Worm (Caenorhabditis elegans) whole organism, young adult: ENCODE results near the gene sec-20.

Source experiments
- dpl-1 ChIP-seq: fragments of 150-350 bp; optimal IDR thresholded peaks from 2 replicates; lab custom pipeline; 2014; ENCODE audit warnings: missing biosample characterization, missing genetic modification reagents, missing genetic modification characterization
- lag-1 ChIP-seq: fragments of 200-800 bp; sonication (Bioruptor generic); IDR thresholded peaks from 2 replicates; pipeline ENCODE4 v1.3.6; 2022; ENCODE audit warnings: missing genetic modification reagents, missing genetic modification characterization, missing compliant biosample characterization
- lin-35 ChIP-seq, 3 experiments: fragments of 150-350 bp in 2 of 3; sonication (generic microtip) in 1 of 3; optimal IDR thresholded peaks; 2 replicates each; lab custom pipeline; 2014 to 2018; ENCODE audit warnings: missing biosample characterization in 3 of 3, missing genetic modification characterization in 3 of 3, missing genetic modification reagents in 3 of 3
- madf-3 ChIP-seq: fragments of 200-800 bp; sonication (Bioruptor generic); IDR thresholded peaks from 2 replicates; pipeline ENCODE4 v1.3.6; 2022; ENCODE audit warnings: missing genetic modification reagents, missing genetic modification characterization, missing compliant biosample characterization
- mcd-1 ChIP-seq: fragments of 200-800 bp; sonication (Bioruptor generic); IDR thresholded peaks from 2 replicates; pipeline ENCODE4 v1.3.6; 2022; ENCODE audit warnings: missing genetic modification reagents, missing genetic modification characterization, missing compliant biosample characterization

ce11 chrIII:177715-178114, 14.2 kb upstream of the sec-20 start, which contains the start of gene F40G9.14:
- TF ChIP-seq lin-35 (GFP tag; optimal IDR thresholded peaks at IDR 0.05; lab: Kevin White, UChicago) (no peak), mcd-1 (no peak), dpl-1 (GFP tag; lab: Kevin White, UChicago) (no peak), madf-3 (GFP tag; lab: Robert Waterston, UW) (no peak), lag-1 (GFP tag; lab: Robert Waterston, UW) (no peak)
